Worm (Caenorhabditis elegans) whole organism, L4 larva: Measurements from ENCODE around the gene F52E10.4.

Experiments used
- F10B5.3 ChIP-seq: sonication (generic microtip); optimal IDR thresholded peaks from 2 replicates; lab custom pipeline; 2016; ENCODE audit warnings: mild to moderate bottlenecking, missing genetic modification characterization, missing compliant biosample characterization
- F37D6.2 ChIP-seq: sonication (generic microtip); optimal IDR thresholded peaks from 2 replicates; lab custom pipeline; 2016; ENCODE audit warnings: mild to moderate bottlenecking, missing genetic modification characterization, missing compliant biosample characterization
- F44E2.7 ChIP-seq: fragments of 200-800 bp; sonication (Bioruptor generic); IDR thresholded peaks from 2 replicates; pipeline ENCODE4 v2.1.2; 2022; ENCODE audit warnings: missing genetic modification characterization, missing compliant biosample characterization
- F49E8.2 ChIP-seq: sonication (generic microtip); optimal IDR thresholded peaks from 2 replicates; lab custom pipeline; 2016; ENCODE audit warnings: missing compliant biosample characterization, mild to moderate bottlenecking, missing genetic modification characterization, borderline replicate concordance
- T26A8.4 ChIP-seq: fragments of 200-800 bp; sonication (Bioruptor generic); IDR thresholded peaks from 2 replicates; pipeline ENCODE4 v1.3.6; 2022; ENCODE audit warnings: missing genetic modification characterization, missing compliant biosample characterization
- Y105C5A.15 ChIP-seq: fragments of 200-800 bp; sonication (Bioruptor generic); IDR thresholded peaks from 2 replicates; pipeline ENCODE4 v1.3.6; 2022; ENCODE audit warnings: missing genetic modification characterization, missing compliant biosample characterization
- Y48G9A.11 ChIP-seq: fragments of 200-800 bp; sonication (Bioruptor generic); IDR thresholded peaks from 2 replicates; pipeline ENCODE4 v1.3.6; 2022; ENCODE audit warnings: missing genetic modification reagents, missing genetic modification characterization, missing compliant biosample characterization
- Y5F2A.4 ChIP-seq: fragments of 200-800 bp; sonication (Bioruptor generic); optimal IDR thresholded peaks from 2 replicates; lab custom pipeline; 2018; ENCODE audit warnings: mild to moderate bottlenecking, missing genetic modification characterization, missing compliant biosample characterization
- aha-1 ChIP-seq: fragments of 150-350 bp; peaks from one replicate; lab custom pipeline; 2014; ENCODE audit warnings: missing biosample characterization, missing genetic modification characterization
- ceh-28 ChIP-seq: fragments of 150-350 bp; optimal IDR thresholded peaks from 2 replicates; lab custom pipeline; 2014; ENCODE audit warnings: missing biosample characterization, missing genetic modification reagents, missing genetic modification characterization
- ceh-32 ChIP-seq: sonication (generic microtip); optimal IDR thresholded peaks from 2 replicates; lab custom pipeline; 2016; ENCODE audit warnings: mild to moderate bottlenecking, missing genetic modification characterization, missing compliant biosample characterization; ENCODE audit not compliant: poor library complexity
- ceh-44 ChIP-seq: fragments of 200-800 bp; sonication (Bioruptor generic); IDR thresholded peaks from 2 replicates; pipeline ENCODE4 v1.3.6; 2022; ENCODE audit warnings: missing genetic modification reagents, missing genetic modification characterization, missing compliant biosample characterization
- ceh-62 ChIP-seq: sonication (generic microtip); optimal IDR thresholded peaks from 2 replicates; lab custom pipeline; 2017; ENCODE audit warnings: missing biosample characterization, missing genetic modification characterization
- ceh-82 ChIP-seq: sonication (generic microtip); optimal IDR thresholded peaks from 2 replicates; lab custom pipeline; 2017; ENCODE audit warnings: missing biosample characterization, missing genetic modification characterization
- ces-1 ChIP-seq: fragments of 150-350 bp; sonication (generic microtip); optimal IDR thresholded peaks from 4 replicates; lab custom pipeline; 2014; ENCODE audit warnings: missing biosample characterization, missing genetic modification reagents, missing genetic modification characterization
- daf-19 ChIP-seq: fragments of 200-800 bp; sonication (Bioruptor generic); conservative IDR thresholded peaks from 2 replicates; pipeline ENCODE4 v1.3.6; 2022; ENCODE audit warnings: missing genetic modification characterization, missing compliant biosample characterization
- daf-8 ChIP-seq: fragments of 200-800 bp; sonication (Bioruptor generic); IDR thresholded peaks from 2 replicates; pipeline ENCODE4 v1.3.6; 2022; ENCODE audit warnings: missing genetic modification characterization, missing compliant biosample characterization
- dmd-9 ChIP-seq: fragments of 200-800 bp; sonication (Bioruptor generic); IDR thresholded peaks from 2 replicates; pipeline ENCODE4 v1.3.6; 2022; ENCODE audit warnings: missing genetic modification reagents, missing genetic modification characterization, missing compliant biosample characterization
- dpl-1 ChIP-seq: fragments of 150-350 bp; optimal IDR thresholded peaks from 2 replicates; lab custom pipeline; 2014; ENCODE audit warnings: missing biosample characterization, missing genetic modification reagents, missing genetic modification characterization
- duxl-1 ChIP-seq: sonication (generic microtip); optimal IDR thresholded peaks from 2 replicates; lab custom pipeline; 2016; ENCODE audit warnings: mild to moderate bottlenecking, missing genetic modification characterization, moderate library complexity, missing compliant biosample characterization; ENCODE audit not compliant: poor library complexity
- dve-1 ChIP-seq: sonication (generic microtip); optimal IDR thresholded peaks from 2 replicates; lab custom pipeline; 2017; ENCODE audit warnings: antibody characterized with exemption, mild to moderate bottlenecking, missing genetic modification characterization, missing compliant biosample characterization; ENCODE audit not compliant: insufficient read depth
- egl-43 ChIP-seq: fragments of 200-800 bp; sonication (Bioruptor generic); IDR thresholded peaks from 2 replicates; pipeline ENCODE4 v1.3.6; 2022; ENCODE audit warnings: missing genetic modification reagents, missing genetic modification characterization, missing compliant biosample characterization
- fos-1 ChIP-seq: fragments of 150-350 bp; optimal IDR thresholded peaks from 2 replicates; lab custom pipeline; 2014; ENCODE audit warnings: missing biosample characterization, missing genetic modification characterization
- hlh-11 ChIP-seq: fragments of 200-800 bp; sonication (Bioruptor generic); optimal IDR thresholded peaks from 2 replicates; lab custom pipeline; 2018; ENCODE audit warnings: mild to moderate bottlenecking, missing genetic modification characterization, missing compliant biosample characterization
- hlh-30 ChIP-seq: sonication (generic microtip); optimal IDR thresholded peaks from 2 replicates; lab custom pipeline; 2017; ENCODE audit warnings: antibody characterized with exemption, mild to moderate bottlenecking, missing genetic modification characterization, missing compliant biosample characterization; ENCODE audit not compliant: insufficient read depth
- lim-7 ChIP-seq: fragments of 200-800 bp; sonication (Bioruptor generic); IDR thresholded peaks from 2 replicates; pipeline ENCODE4 v1.3.6; 2022; ENCODE audit warnings: missing genetic modification characterization, missing compliant biosample characterization
- lin-1 ChIP-seq: fragments of 200-800 bp; sonication (Bioruptor generic); IDR thresholded peaks from 2 replicates; pipeline ENCODE4 v1.3.6; 2022; ENCODE audit warnings: missing genetic modification reagents, missing genetic modification characterization, missing compliant biosample characterization
- lin-29 ChIP-seq: fragments of 200-800 bp; sonication (Bioruptor generic); IDR thresholded peaks from 2 replicates; pipeline ENCODE4 v1.3.6; 2022; ENCODE audit warnings: missing genetic modification reagents, missing genetic modification characterization, missing compliant biosample characterization
- lin-38 ChIP-seq: fragments of 200-800 bp; sonication (Bioruptor generic); IDR thresholded peaks from 2 replicates; pipeline ENCODE4 v1.3.6; 2022; ENCODE audit warnings: missing genetic modification reagents, missing genetic modification characterization, missing compliant biosample characterization
- lin-39 ChIP-seq: fragments of 150-350 bp; optimal IDR thresholded peaks from 2 replicates; lab custom pipeline; 2014; ENCODE audit warnings: missing biosample characterization, missing genetic modification reagents, missing genetic modification characterization
- mdl-1 ChIP-seq, 2 experiments: fragments of 150-350 bp in 1 of 2; sonication (generic microtip) in 1 of 2; optimal IDR thresholded peaks; 2 replicates each; lab custom pipeline; 2014 to 2017; ENCODE audit warnings: missing biosample characterization in 2 of 2, missing genetic modification characterization in 2 of 2
- mes-2 ChIP-seq: sonication (generic microtip); optimal IDR thresholded peaks from 2 replicates; lab custom pipeline; 2016; ENCODE audit warnings: missing genotype, mild to moderate bottlenecking, missing genetic modification characterization, missing compliant biosample characterization; ENCODE audit not compliant: poor library complexity, severe bottlenecking
- nhr-10 ChIP-seq: fragments of 150-350 bp; optimal IDR thresholded peaks from 2 replicates; lab custom pipeline; 2014; ENCODE audit warnings: missing biosample characterization, missing genetic modification characterization
- nhr-111 ChIP-seq: fragments of 200-800 bp; sonication (Bioruptor generic); optimal IDR thresholded peaks from 2 replicates; lab custom pipeline; 2018; ENCODE audit warnings: mild to moderate bottlenecking, missing genetic modification characterization, missing compliant biosample characterization
- nhr-237 ChIP-seq: sonication (generic microtip); optimal IDR thresholded peaks from 2 replicates; lab custom pipeline; 2017; ENCODE audit warnings: missing biosample characterization, missing genetic modification characterization
- nhr-25 ChIP-seq: sonication (generic microtip); optimal IDR thresholded peaks from 2 replicates; lab custom pipeline; 2017; ENCODE audit warnings: missing genetic modification characterization, mild to moderate bottlenecking, missing compliant biosample characterization, antibody characterized with exemption, moderate library complexity, borderline replicate concordance; ENCODE audit not compliant: insufficient read depth
- nhr-41 ChIP-seq: fragments of 200-800 bp; sonication (Bioruptor generic); IDR thresholded peaks from 2 replicates; pipeline ENCODE4 v1.3.6; 2022; ENCODE audit warnings: missing genetic modification reagents, missing genetic modification characterization, missing compliant biosample characterization
- nhr-48 ChIP-seq: sonication (generic microtip); optimal IDR thresholded peaks from 2 replicates; lab custom pipeline; 2016; ENCODE audit warnings: mild to moderate bottlenecking, missing genetic modification characterization, missing compliant biosample characterization
- nhr-77 ChIP-seq: fragments of 150-350 bp; optimal IDR thresholded peaks from 2 replicates; lab custom pipeline; 2014; ENCODE audit warnings: missing biosample characterization, missing genetic modification characterization
- php-3 ChIP-seq: fragments of 200-800 bp; sonication (Bioruptor generic); IDR thresholded peaks from 2 replicates; pipeline ENCODE4 v1.3.6; 2022; ENCODE audit warnings: missing genetic modification reagents, missing genetic modification characterization, missing compliant biosample characterization
- rbr-2 ChIP-seq: sonication (generic microtip); optimal IDR thresholded peaks from 2 replicates; lab custom pipeline; 2016; ENCODE audit warnings: missing genotype, missing genetic modification characterization, missing compliant biosample characterization
- saeg-2 ChIP-seq: fragments of 200-800 bp; sonication (Bioruptor generic); IDR thresholded peaks from 2 replicates; pipeline ENCODE4 v1.3.6; 2022; ENCODE audit warnings: missing genetic modification reagents, missing genetic modification characterization, missing compliant biosample characterization
- sdz-12 ChIP-seq: fragments of 200-800 bp; sonication (Bioruptor generic); optimal IDR thresholded peaks from 2 replicates; lab custom pipeline; 2018; ENCODE audit warnings: mild to moderate bottlenecking, missing genetic modification characterization, missing compliant biosample characterization
- skn-1 ChIP-seq: fragments of 150-350 bp; optimal IDR thresholded peaks from 2 replicates; lab custom pipeline; 2014; ENCODE audit warnings: missing biosample characterization, missing genetic modification characterization
- snpc-4 ChIP-seq: fragments of 150-350 bp; optimal IDR thresholded peaks from 2 replicates; lab custom pipeline; 2014; ENCODE audit warnings: missing biosample characterization, missing genetic modification characterization
- spr-3 ChIP-seq: fragments of 200-800 bp; sonication (Bioruptor generic); optimal IDR thresholded peaks from 2 replicates; lab custom pipeline; 2018; ENCODE audit warnings: mild to moderate bottlenecking, missing genetic modification characterization, missing compliant biosample characterization
- tra-1 ChIP-seq: fragments of 200-800 bp; sonication (Bioruptor generic); IDR thresholded peaks from 2 replicates; pipeline ENCODE4 v1.3.6; 2022; ENCODE audit warnings: missing genetic modification reagents, missing genetic modification characterization, missing compliant biosample characterization
- unc-130 ChIP-seq: sonication (generic microtip); optimal IDR thresholded peaks from 2 replicates; lab custom pipeline; 2016; ENCODE audit warnings: missing genetic modification reagents, missing genetic modification characterization, missing compliant biosample characterization
- unc-39 ChIP-seq: sonication (generic microtip); optimal IDR thresholded peaks from 2 replicates; lab custom pipeline; 2017; ENCODE audit warnings: missing biosample characterization, missing genetic modification characterization
- zfp-3 ChIP-seq: fragments of 200-800 bp; sonication (Bioruptor generic); conservative IDR thresholded peaks from 2 replicates; pipeline ENCODE4 v1.3.6; 2022; ENCODE audit warnings: missing genetic modification reagents, missing genetic modification characterization, missing compliant biosample characterization
- zip-2 ChIP-seq: fragments of 150-350 bp; optimal IDR thresholded peaks from 2 replicates; lab custom pipeline; 2014; ENCODE audit warnings: missing biosample characterization, missing genetic modification characterization

Gene F52E10.4

ce11 chrX:16298173-16298572 lies 5.3 kb upstream of the F52E10.4 start (continued):
- peak; percentile 35 for TF ChIP-seq sdz-12 (GFP tag; lab: Kevin White, UChicago)
- TF ChIP-seq unc-39: no peak
- no peak for TF ChIP-seq lin-39
- no peak for TF ChIP-seq ceh-62
- TF ChIP-seq F44E2.7 (GFP tag; lab: Robert Waterston, UW): peak; percentile 77
- no peak for TF ChIP-seq ceh-32
- TF ChIP-seq dmd-9 (GFP tag; lab: Robert Waterston, UW): 0 out of 2 replicates have a peak, but pooled peaks have one; percentile 32
- TF ChIP-seq Y105C5A.15: no peak
- TF ChIP-seq daf-19 (GFP tag; lab: Robert Waterston, UW): no peak
- no peak for TF ChIP-seq saeg-2
- no peak for TF ChIP-seq unc-130 (GFP tag; lab: Kevin White, UChicago)
- peak; percentile 58 for TF ChIP-seq tra-1 (GFP tag; lab: Robert Waterston, UW)
- peak; percentile 53; the same call in 1 of the 2 replicates for TF ChIP-seq lin-29 (GFP tag; lab: Robert Waterston, UW)
- peak; percentile 80 for TF ChIP-seq mes-2 (tag; lab: Kevin White, UChicago)
- TF ChIP-seq nhr-237 (tag; lab: Kevin White, UChicago): no peak
- TF ChIP-seq Y48G9A.11 (GFP tag; lab: Robert Waterston, UW): 0 out of 2 replicates have a peak, but pooled peaks have one; percentile 51
- no peak for TF ChIP-seq ceh-82 (tag; lab: Kevin White, UChicago)
- peak; percentile 39 for TF ChIP-seq Y5F2A.4 (GFP tag; lab: Kevin White, UChicago)
- peak; percentile 90 for TF ChIP-seq lim-7 (GFP tag; lab: Robert Waterston, UW)
- TF ChIP-seq duxl-1: peak; percentile 72
- TF ChIP-seq fos-1 (tag; lab: Kevin White, UChicago): no peak
- peak; percentile 5 for TF ChIP-seq zip-2 (tag; lab: Kevin White, UChicago)
- peak; percentile 93 for TF ChIP-seq egl-43
- no peak for TF ChIP-seq snpc-4
- TF ChIP-seq hlh-30: peak; percentile 82
- TF ChIP-seq spr-3: no peak
- no peak for TF ChIP-seq skn-1 (tag; lab: Kevin White, UChicago)
- TF ChIP-seq ces-1 (GFP tag; lab: Kevin White, UChicago): no peak
- peak; percentile 57 for TF ChIP-seq hlh-11 (tag; lab: Kevin White, UChicago)
- peak; percentile 48 for TF ChIP-seq nhr-48 (tag; lab: Kevin White, UChicago)
- TF ChIP-seq aha-1: no peak
- TF ChIP-seq lin-1 (GFP tag; lab: Robert Waterston, UW): peak; percentile 72; the same call in 1 of the 2 replicates
- TF ChIP-seq ceh-44: no peak
- no peak for TF ChIP-seq zfp-3 (GFP tag; lab: Robert Waterston, UW)
- TF ChIP-seq daf-8 (GFP tag; lab: Robert Waterston, UW): no peak
- TF ChIP-seq F49E8.2 (tag; lab: Kevin White, UChicago): peak; percentile 39
- TF ChIP-seq F10B5.3: peak; percentile 22
- TF ChIP-seq T26A8.4 (GFP tag; lab: Robert Waterston, UW): peak; percentile 39; the same call in 1 of the 2 replicates
- no peak for TF ChIP-seq ceh-28 (tag; lab: Kevin White, UChicago)
- no peak for TF ChIP-seq php-3
- no peak for TF ChIP-seq nhr-10 (tag; lab: Kevin White, UChicago)
- TF ChIP-seq nhr-41: peak; percentile 75; the same call in 1 of the 2 replicates
- TF ChIP-seq dve-1 (tag; lab: Kevin White, UChicago): peak; percentile 36
- no peak for TF ChIP-seq dpl-1 (GFP tag; lab: Kevin White, UChicago)
- TF ChIP-seq nhr-77 (tag; lab: Kevin White, UChicago): no peak
- TF ChIP-seq mdl-1 (tag; optimal IDR thresholded peaks at IDR 0.05; lab: Kevin White, UChicago): peak in 1 of 2 experiments; percentile 42
- TF ChIP-seq nhr-25: no peak
- peak; percentile 37 for TF ChIP-seq nhr-111 (GFP tag; lab: Kevin White, UChicago)
- peak; percentile 53 for TF ChIP-seq F37D6.2 (tag; lab: Kevin White, UChicago)
- peak; percentile 81 for TF ChIP-seq lin-38 (GFP tag; lab: Robert Waterston, UW)
- TF ChIP-seq rbr-2 (tag; lab: Kevin White, UChicago): peak; percentile 68
